Worm (Caenorhabditis elegans) whole organism, mixed stage, embryonic: ENCODE measurements around the gene puf-5.

Experiments used
- M03D4.4 ChIP-seq: sonication (generic microtip); optimal IDR thresholded peaks from 2 replicates; lab custom pipeline; 2017; ENCODE audit warnings: mild to moderate bottlenecking, missing genetic modification characterization, missing compliant biosample characterization
- bed-3 ChIP-seq: fragments of 200-800 bp; sonication (Bioruptor generic); optimal IDR thresholded peaks from 3 replicates; lab custom pipeline; 2018; ENCODE audit warnings: mild to moderate bottlenecking, missing genetic modification characterization, moderate library complexity, missing compliant biosample characterization
- ceh-39 ChIP-seq: fragments of 150-350 bp; optimal IDR thresholded peaks from 2 replicates; lab custom pipeline; 2014; ENCODE audit warnings: missing biosample characterization, missing genetic modification characterization
- ceh-43 ChIP-seq: fragments of 200-800 bp; sonication (Bioruptor generic); optimal IDR thresholded peaks from 2 replicates; lab custom pipeline; 2018; ENCODE audit warnings: mild to moderate bottlenecking, missing genetic modification characterization, moderate library complexity, missing compliant biosample characterization
- ceh-83 ChIP-seq: fragments of 200-800 bp; sonication (Bioruptor generic); optimal IDR thresholded peaks from 2 replicates; lab custom pipeline; 2018; ENCODE audit warnings: mild to moderate bottlenecking, missing genetic modification characterization, missing compliant biosample characterization
- ces-1 ChIP-seq: fragments of 150-350 bp; optimal IDR thresholded peaks from 2 replicates; lab custom pipeline; 2014; ENCODE audit warnings: missing biosample characterization, missing genetic modification reagents, missing genetic modification characterization
- cnd-1 ChIP-seq: fragments of 200-800 bp; sonication (Bioruptor generic); optimal IDR thresholded peaks from 2 replicates; lab custom pipeline; 2018; ENCODE audit warnings: mild to moderate bottlenecking, missing genetic modification characterization, missing compliant biosample characterization
- drap-1 ChIP-seq: fragments of 200-800 bp; sonication (Bioruptor generic); optimal IDR thresholded peaks from 3 replicates; lab custom pipeline; 2018; ENCODE audit warnings: mild to moderate bottlenecking, missing genetic modification characterization, missing compliant biosample characterization
- elt-1 ChIP-seq: sonication (generic microtip); optimal IDR thresholded peaks from 2 replicates; lab custom pipeline; 2017; ENCODE audit warnings: missing genetic modification characterization, mild to moderate bottlenecking, missing compliant biosample characterization, antibody characterized with exemption, moderate library complexity, borderline replicate concordance; ENCODE audit not compliant: insufficient read depth
- elt-3 ChIP-seq: fragments of 150-350 bp; optimal IDR thresholded peaks from 2 replicates; lab custom pipeline; 2014; ENCODE audit warnings: missing biosample characterization, missing genetic modification characterization
- flh-1 ChIP-seq: fragments of 200-800 bp; sonication (Bioruptor generic); optimal IDR thresholded peaks from 2 replicates; lab custom pipeline; 2018; ENCODE audit warnings: mild to moderate bottlenecking, missing genetic modification characterization, moderate library complexity, missing compliant biosample characterization
- ham-2 ChIP-seq: fragments of 200-800 bp; sonication (Bioruptor generic); optimal IDR thresholded peaks from 2 replicates; lab custom pipeline; 2018; ENCODE audit warnings: mild to moderate bottlenecking, missing genetic modification characterization, missing compliant biosample characterization
- hlh-1 ChIP-seq: fragments of 150-350 bp; optimal IDR thresholded peaks from 2 replicates; lab custom pipeline; 2014; ENCODE audit warnings: missing biosample characterization, missing genetic modification reagents, missing genetic modification characterization
- lin-13 ChIP-seq: fragments of 150-350 bp; optimal IDR thresholded peaks from 2 replicates; lab custom pipeline; 2014; ENCODE audit warnings: missing biosample characterization, missing genetic modification characterization
- lsy-2 ChIP-seq: fragments of 150-350 bp; optimal IDR thresholded peaks from 2 replicates; lab custom pipeline; 2014; ENCODE audit warnings: missing biosample characterization, missing genetic modification characterization
- mep-1 ChIP-seq: fragments of 150-350 bp; optimal IDR thresholded peaks from 2 replicates; lab custom pipeline; 2017; ENCODE audit warnings: missing biosample characterization, missing genetic modification reagents, missing genetic modification characterization, inconsistent platforms
- nhr-2 ChIP-seq: fragments of 150-350 bp; optimal IDR thresholded peaks from 2 replicates; lab custom pipeline; 2014; ENCODE audit warnings: missing biosample characterization, missing genetic modification characterization
- nhr-237 ChIP-seq: fragments of 150-350 bp; optimal IDR thresholded peaks from 2 replicates; lab custom pipeline; 2014; ENCODE audit warnings: missing biosample characterization, missing genetic modification characterization
- nhr-28 ChIP-seq: fragments of 150-350 bp; optimal IDR thresholded peaks from 2 replicates; lab custom pipeline; 2014; ENCODE audit warnings: missing biosample characterization, missing genetic modification characterization
- nhr-76 ChIP-seq: sonication (generic microtip); optimal IDR thresholded peaks from 2 replicates; lab custom pipeline; 2017; ENCODE audit warnings: missing biosample characterization, missing genetic modification characterization
- snpc-4 ChIP-seq: fragments of 150-350 bp; optimal IDR thresholded peaks from 2 replicates; lab custom pipeline; 2014; ENCODE audit warnings: missing biosample characterization, missing genetic modification characterization
- tbx-8 ChIP-seq: fragments of 200-800 bp; sonication (Bioruptor generic); optimal IDR thresholded peaks from 2 replicates; lab custom pipeline; 2018; ENCODE audit warnings: mild to moderate bottlenecking, missing genetic modification characterization, moderate library complexity, missing compliant biosample characterization
- unc-120 ChIP-seq: sonication (generic microtip); optimal IDR thresholded peaks from 2 replicates; lab custom pipeline; 2017; ENCODE audit warnings: missing genetic modification characterization, missing compliant biosample characterization; ENCODE audit not compliant: poor library complexity, severe bottlenecking
- unc-39 ChIP-seq: fragments of 150-350 bp; optimal IDR thresholded peaks from 2 replicates; lab custom pipeline; 2014; ENCODE audit warnings: missing biosample characterization, missing genetic modification characterization
- zip-8 ChIP-seq: fragments of 150-350 bp; optimal IDR thresholded peaks from 2 replicates; lab custom pipeline; 2014; ENCODE audit warnings: missing biosample characterization, missing genetic modification characterization
- ztf-11 ChIP-seq: fragments of 150-350 bp; optimal IDR thresholded peaks from 2 replicates; lab custom pipeline; 2014; ENCODE audit warnings: missing biosample characterization, missing genetic modification characterization

puf-5 gene

ce11 chrII:8583035-8583434, 7.7 kb downstream of the puf-5 start:
- TF ChIP-seq nhr-237 (no peak), snpc-4 (tag; lab: Kevin White, UChicago) (no peak), tbx-8 (GFP tag; lab: Kevin White, UChicago) (no peak), bed-3 (GFP tag; lab: Kevin White, UChicago) (no peak), unc-120 (tag; lab: Kevin White, UChicago) (no peak), ztf-11 (tag; lab: Kevin White, UChicago) (no peak), ceh-43 (GFP tag; lab: Kevin White, UChicago) (no peak), lsy-2 (tag; lab: Kevin White, UChicago) (no peak), zip-8 (tag; lab: Kevin White, UChicago) (no peak), ces-1 (no peak), nhr-2 (tag; lab: Kevin White, UChicago) (no peak), drap-1 (GFP tag; lab: Kevin White, UChicago) (no peak)

- no peak for TF ChIP-seq unc-120 (tag; lab: Kevin White, UChicago)
- no peak for TF ChIP-seq tbx-8 (GFP tag; lab: Kevin White, UChicago)
- TF ChIP-seq ces-1, result no peak
- TF ChIP-seq mep-1 (tag; lab: Kevin White, UChicago), result no peak
- no peak for TF ChIP-seq flh-1 (GFP tag; lab: Kevin White, UChicago)
- no peak for TF ChIP-seq nhr-76 (tag; lab: Kevin White, UChicago)
- TF ChIP-seq elt-1, result no peak
- no peak for TF ChIP-seq ceh-83
- TF ChIP-seq cnd-1 (tag; lab: Kevin White, UChicago), result no peak
- no peak for TF ChIP-seq unc-39 (tag; lab: Kevin White, UChicago)
- TF ChIP-seq lsy-2 (tag; lab: Kevin White, UChicago), result no peak
- TF ChIP-seq M03D4.4 (tag; lab: Kevin White, UChicago), result no peak
- TF ChIP-seq drap-1 (GFP tag; lab: Kevin White, UChicago), result no peak
- TF ChIP-seq ham-2 (GFP tag; lab: Kevin White, UChicago), result no peak
Observed at ce11 chrII:8585036-8585627, 9.8 kb downstream of the puf-5 start, which contains the start of gene F54C9.11. F54C9.11 (minus strand) TSS chrII:8585086.

ce11 chrII:8585921-8586320, 10.6 kb downstream of the puf-5 start:
- no peak for TF ChIP-seq nhr-28 (tag; lab: Kevin White, UChicago)
- TF ChIP-seq hlh-1 (tag; lab: Kevin White, UChicago), result no peak
- TF ChIP-seq lin-13 (tag; lab: Kevin White, UChicago), result no peak
- no peak for TF ChIP-seq drap-1 (GFP tag; lab: Kevin White, UChicago)
- TF ChIP-seq bed-3 (GFP tag; lab: Kevin White, UChicago), result no peak
- TF ChIP-seq lsy-2 (tag; lab: Kevin White, UChicago), result no peak
- TF ChIP-seq mep-1 (tag; lab: Kevin White, UChicago), result no peak
- no peak for TF ChIP-seq M03D4.4 (tag; lab: Kevin White, UChicago)
- TF ChIP-seq elt-3, result no peak

- TF ChIP-seq ces-1 (peak; percentile 99), lin-13 (tag; lab: Kevin White, UChicago) (no peak), elt-1 (peak; percentile 43)
Observed at ce11 chrII:8587660-8588230, 12.4 kb downstream of the puf-5 start.

ce11 chrII:8588442-8588841, 13.1 kb downstream of the puf-5 start:
- TF ChIP-seq flh-1 (GFP tag; lab: Kevin White, UChicago), result no peak
- TF ChIP-seq ces-1, result peak; percentile 93
- TF ChIP-seq M03D4.4 (tag; lab: Kevin White, UChicago), result no peak
- no peak for TF ChIP-seq nhr-28 (tag; lab: Kevin White, UChicago)

ce11 chrII:8589227-8589626, 13.9 kb downstream of the puf-5 start:
- TF ChIP-seq ces-1 (peak; percentile 100), lsy-2 (tag; lab: Kevin White, UChicago) (no peak)

- TF ChIP-seq elt-1, result no peak
- no peak for TF ChIP-seq lin-13 (tag; lab: Kevin White, UChicago)
- TF ChIP-seq bed-3 (GFP tag; lab: Kevin White, UChicago), result no peak
- no peak for TF ChIP-seq nhr-76 (tag; lab: Kevin White, UChicago)
- no peak for TF ChIP-seq nhr-237
- TF ChIP-seq cnd-1 (tag; lab: Kevin White, UChicago), result no peak
- no peak for TF ChIP-seq drap-1 (GFP tag; lab: Kevin White, UChicago)
- no peak for TF ChIP-seq elt-3
- TF ChIP-seq snpc-4 (tag; lab: Kevin White, UChicago), result no peak
- no peak for TF ChIP-seq tbx-8 (GFP tag; lab: Kevin White, UChicago)
- TF ChIP-seq ceh-39 (tag; lab: Kevin White, UChicago), result no peak
- no peak for TF ChIP-seq nhr-28 (tag; lab: Kevin White, UChicago)
Observed at ce11 chrII:8590684-8591083, 15.3 kb downstream of the puf-5 start, which contains the start of gene aptf-4. aptf-4 (plus strand) TSS chrII:8590984.
